Worm (Caenorhabditis elegans) whole organism, L1 larva: ENCODE data around the gene Y43F8C.9.
A peak's percentile ranks its signal among the peaks of the same experiment; 100 is the strongest.

Experiments used
- C04F5.9 ChIP-seq: sonication (generic microtip); optimal IDR thresholded peaks from 2 replicates; lab custom pipeline; 2016; ENCODE audit warnings: missing genetic modification characterization, missing compliant biosample characterization
- C16A3.4 ChIP-seq: fragments of 150-350 bp; optimal IDR thresholded peaks from 2 replicates; lab custom pipeline; 2014; ENCODE audit warnings: missing biosample characterization, missing genetic modification characterization
- C34B4.2 ChIP-seq: sonication (generic microtip); optimal IDR thresholded peaks from 2 replicates; lab custom pipeline; 2017; ENCODE audit warnings: mild to moderate bottlenecking, missing genetic modification characterization, missing compliant biosample characterization
- F16B12.6 ChIP-seq: fragments of 150-350 bp; optimal IDR thresholded peaks from 2 replicates; lab custom pipeline; 2014; ENCODE audit warnings: missing biosample characterization, missing genetic modification characterization
- Y116A8C.19 ChIP-seq: sonication (generic microtip); optimal IDR thresholded peaks from 2 replicates; lab custom pipeline; 2016; ENCODE audit warnings: missing compliant biosample characterization, missing genetic modification characterization, borderline replicate concordance
- aha-1 ChIP-seq: fragments of 150-350 bp; optimal IDR thresholded peaks from 2 replicates; lab custom pipeline; 2014; ENCODE audit warnings: missing biosample characterization, missing genetic modification characterization
- alr-1 ChIP-seq: fragments of 200-800 bp; sonication (Bioruptor generic); optimal IDR thresholded peaks from 2 replicates; lab custom pipeline; 2018; ENCODE audit warnings: borderline replicate concordance, mild to moderate bottlenecking, missing genetic modification characterization, missing compliant biosample characterization
- aly-2 ChIP-seq: fragments of 150-350 bp; optimal IDR thresholded peaks from 2 replicates; lab custom pipeline; 2014; ENCODE audit warnings: missing biosample characterization, missing genetic modification characterization
- ama-1 ChIP-seq: fragments of 150-350 bp; optimal IDR thresholded peaks from 2 replicates; lab custom pipeline; 2014
- ceh-8 ChIP-seq: fragments of 200-800 bp; sonication (Bioruptor generic); optimal IDR thresholded peaks from 2 replicates; lab custom pipeline; 2018; ENCODE audit warnings: mild to moderate bottlenecking, missing genetic modification characterization, moderate library complexity, missing compliant biosample characterization
- ceh-82 ChIP-seq, 3 experiments: fragments of 150-350 bp in 1 of 3; sonication (generic microtip) in 2 of 3; optimal IDR thresholded peaks; 2 replicates each; lab custom pipeline; 2014 to 2017; ENCODE audit warnings: missing biosample characterization in 3 of 3, missing genetic modification characterization in 3 of 3
- ceh-88 ChIP-seq: fragments of 200-800 bp; sonication (Bioruptor generic); IDR thresholded peaks from 2 replicates; pipeline ENCODE4 v1.3.6; 2022; ENCODE audit warnings: missing genetic modification characterization, missing compliant biosample characterization
- dpl-1 ChIP-seq, 3 experiments: fragments of 150-350 bp in 2 of 3; sonication (generic microtip) in 1 of 3; optimal IDR thresholded peaks; 2 replicates each; lab custom pipeline; 2014 to 2017; ENCODE audit warnings: missing biosample characterization in 3 of 3, missing genetic modification characterization in 3 of 3, missing genetic modification reagents in 3 of 3
- efl-1 ChIP-seq, 4 experiments: fragments of 150-350 bp; optimal IDR thresholded peaks in 3 of 4; peaks in 1 of 4; 1 replicate in 1 of 4; 2 replicates in 3 of 4; lab custom pipeline; 2014; ENCODE audit warnings: missing biosample characterization in 2 of 4, missing genetic modification characterization in 2 of 4, missing genetic modification reagents in 2 of 4
- egl-27 ChIP-seq, 2 experiments: fragments of 150-350 bp in 1 of 2; sonication (generic microtip); optimal IDR thresholded peaks; 3 replicates each; lab custom pipeline; 2017 to 2018; ENCODE audit warnings: missing biosample characterization in 2 of 2, missing genetic modification characterization in 2 of 2, missing genetic modification reagents in 2 of 2
- elt-2 ChIP-seq: sonication (generic microtip); optimal IDR thresholded peaks from 2 replicates; lab custom pipeline; 2016; ENCODE audit warnings: missing genetic modification characterization, mild to moderate bottlenecking, inconsistent platforms, missing compliant biosample characterization, missing genetic modification reagents
- ets-5 ChIP-seq: fragments of 200-800 bp; sonication (Bioruptor generic); IDR thresholded peaks from 2 replicates; pipeline ENCODE4 v1.3.6; 2022; ENCODE audit warnings: missing genetic modification characterization, missing compliant biosample characterization
- fkh-10 ChIP-seq: sonication (generic microtip); optimal IDR thresholded peaks from 2 replicates; lab custom pipeline; 2017; ENCODE audit warnings: missing biosample characterization, missing genetic modification reagents, missing genetic modification characterization
- hlh-4 ChIP-seq: sonication (generic microtip); optimal IDR thresholded peaks from 2 replicates; lab custom pipeline; 2016; ENCODE audit warnings: mild to moderate bottlenecking, missing genetic modification characterization, missing compliant biosample characterization
- isw-1 ChIP-seq: fragments of 200-800 bp; sonication (Bioruptor generic); IDR thresholded peaks from 2 replicates; pipeline ENCODE4 v1.3.6; 2022; ENCODE audit warnings: missing genetic modification characterization, missing compliant biosample characterization
- jun-1 ChIP-seq: fragments of 150-350 bp; optimal IDR thresholded peaks from 2 replicates; lab custom pipeline; 2014; ENCODE audit warnings: missing biosample characterization, missing genetic modification reagents, missing genetic modification characterization
- lin-13 ChIP-seq: fragments of 150-350 bp; optimal IDR thresholded peaks from 2 replicates; lab custom pipeline; 2014; ENCODE audit warnings: missing biosample characterization, missing genetic modification reagents, missing genetic modification characterization
- lin-15B ChIP-seq: fragments of 150-350 bp; sonication (generic microtip); optimal IDR thresholded peaks from 3 replicates; lab custom pipeline; 2014; ENCODE audit warnings: missing biosample characterization, missing genetic modification characterization
- lin-35 ChIP-seq, 2 experiments: fragments of 150-350 bp; optimal IDR thresholded peaks; 2 replicates each; lab custom pipeline; 2014; ENCODE audit warnings: missing biosample characterization in 2 of 2, missing genetic modification characterization in 2 of 2, missing genetic modification reagents in 2 of 2
- mep-1 ChIP-seq: fragments of 150-350 bp; optimal IDR thresholded peaks from 2 replicates; lab custom pipeline; 2014; ENCODE audit warnings: missing biosample characterization, missing genetic modification characterization
- nhr-11 ChIP-seq: fragments of 150-350 bp; optimal IDR thresholded peaks from 2 replicates; lab custom pipeline; 2014; ENCODE audit warnings: missing biosample characterization, missing genetic modification characterization
- nhr-20 ChIP-seq: sonication (generic microtip); optimal IDR thresholded peaks from 2 replicates; lab custom pipeline; 2016; ENCODE audit warnings: mild to moderate bottlenecking, missing genetic modification characterization, missing compliant biosample characterization
- nhr-237 ChIP-seq: fragments of 150-350 bp; optimal IDR thresholded peaks from 2 replicates; lab custom pipeline; 2014; ENCODE audit warnings: missing biosample characterization, missing genetic modification characterization
- nhr-47 ChIP-seq: sonication (generic microtip); optimal IDR thresholded peaks from 2 replicates; lab custom pipeline; 2016; ENCODE audit warnings: mild to moderate bottlenecking, missing genetic modification characterization, moderate library complexity, missing compliant biosample characterization
- nhr-77 ChIP-seq: fragments of 150-350 bp; optimal IDR thresholded peaks from 2 replicates; lab custom pipeline; 2014; ENCODE audit warnings: missing biosample characterization, missing genetic modification characterization
- rnt-1 ChIP-seq: sonication (generic microtip); optimal IDR thresholded peaks from 2 replicates; lab custom pipeline; 2016; ENCODE audit warnings: mild to moderate bottlenecking, missing genetic modification characterization, moderate library complexity, missing compliant biosample characterization
- skn-1 ChIP-seq: fragments of 150-350 bp; optimal IDR thresholded peaks from 2 replicates; lab custom pipeline; 2014; ENCODE audit warnings: missing biosample characterization, missing genetic modification characterization
- snpc-4 ChIP-seq: fragments of 150-350 bp; optimal IDR thresholded peaks from 2 replicates; lab custom pipeline; 2014; ENCODE audit warnings: missing biosample characterization, missing genetic modification characterization
- snu-23 ChIP-seq: sonication (generic microtip); optimal IDR thresholded peaks from 2 replicates; lab custom pipeline; 2016; ENCODE audit warnings: missing genetic modification characterization, missing compliant biosample characterization
- sox-4 ChIP-seq: sonication (generic microtip); optimal IDR thresholded peaks from 2 replicates; lab custom pipeline; 2016; ENCODE audit warnings: missing genetic modification characterization, missing compliant biosample characterization
- tlp-1 ChIP-seq: fragments of 150-350 bp; optimal IDR thresholded peaks from 2 replicates; lab custom pipeline; 2014; ENCODE audit warnings: missing biosample characterization, missing genetic modification characterization
- unc-130 ChIP-seq: fragments of 150-350 bp; optimal IDR thresholded peaks from 2 replicates; lab custom pipeline; 2017; ENCODE audit warnings: missing biosample characterization, missing genetic modification characterization, inconsistent platforms
- unc-30 ChIP-seq: sonication (generic microtip); optimal IDR thresholded peaks from 2 replicates; lab custom pipeline; 2017; ENCODE audit warnings: missing biosample characterization, missing genetic modification characterization
- unc-62 ChIP-seq: fragments of 150-350 bp; optimal IDR thresholded peaks from 2 replicates; lab custom pipeline; 2014; ENCODE audit warnings: missing biosample characterization, missing genetic modification reagents, missing genetic modification characterization
- unc-98 ChIP-seq: fragments of 200-800 bp; sonication (Bioruptor generic); IDR thresholded peaks from 2 replicates; pipeline ENCODE4 v1.3.6; 2022; ENCODE audit warnings: missing genetic modification characterization, missing compliant biosample characterization
- zag-1 ChIP-seq: fragments of 150-350 bp; optimal IDR thresholded peaks from 2 replicates; lab custom pipeline; 2014; ENCODE audit warnings: missing biosample characterization, missing genetic modification characterization
- zip-4 ChIP-seq: fragments of 200-800 bp; sonication (Bioruptor generic); optimal IDR thresholded peaks from 2 replicates; lab custom pipeline; 2018; ENCODE audit warnings: mild to moderate bottlenecking, missing genetic modification characterization, moderate library complexity, missing compliant biosample characterization
- ztf-4 ChIP-seq: fragments of 150-350 bp; optimal IDR thresholded peaks from 2 replicates; lab custom pipeline; 2014; ENCODE audit warnings: missing biosample characterization, missing genetic modification characterization

Gene Y43F8C.9

ce11 chrV:19670866-19671265 is 25.0 kb downstream of the Y43F8C.9 start:
- TF ChIP-seq Y116A8C.19 (no peak), elt-2 (tag; lab: Kevin White, UChicago) (no peak), nhr-20 (no peak), dpl-1 (GFP tag; optimal IDR thresholded peaks at IDR 0.05; lab: Kevin White, UChicago) (no peak), hlh-4 (tag; lab: Kevin White, UChicago) (no peak), ceh-82 (tag; optimal IDR thresholded peaks at IDR 0.05; lab: Kevin White, UChicago) (no peak), F16B12.6 (tag; lab: Kevin White, UChicago) (no peak), ama-1 (lab: Kevin White, UChicago) (no peak), aly-2 (no peak), C16A3.4 (no peak), ceh-88 (GFP tag; lab: Robert Waterston, UW) (no peak), jun-1 (tag; lab: Kevin White, UChicago) (no peak)
- TF ChIP-seq, all 84 proteins: peak for 0

ce11 chrV:19671816-19672215 is 25.9 kb downstream of the Y43F8C.9 start:
- TF ChIP-seq sox-4 (tag; lab: Kevin White, UChicago) (no peak), aha-1 (tag; lab: Kevin White, UChicago) (no peak), alr-1 (no peak), nhr-237 (tag; lab: Kevin White, UChicago) (no peak)

ce11 chrV:19672357-19672756 is 26.5 kb downstream of the Y43F8C.9 start:
- TF ChIP-seq nhr-47 (no peak), lin-15B (no peak), fkh-10 (GFP tag; lab: Kevin White, UChicago) (no peak), dpl-1 (GFP tag; optimal IDR thresholded peaks at IDR 0.05; lab: Kevin White, UChicago) (no peak), rnt-1 (no peak), mep-1 (tag; lab: Kevin White, UChicago) (no peak), isw-1 (no peak), ama-1 (lab: Kevin White, UChicago) (no peak), egl-27 (tag; optimal IDR thresholded peaks at IDR 0.05; lab: Kevin White, UChicago) (no peak), unc-62 (GFP tag; lab: Kevin White, UChicago) (no peak), ztf-4 (tag; lab: Kevin White, UChicago) (no peak), snpc-4 (tag; lab: Kevin White, UChicago) (no peak), zip-4 (no peak), nhr-237 (tag; lab: Kevin White, UChicago) (no peak), unc-98 (no peak), snu-23 (GFP tag; lab: Kevin White, UChicago) (no peak), nhr-11 (no peak), lin-13 (GFP tag; lab: Kevin White, UChicago) (no peak), elt-2 (tag; lab: Kevin White, UChicago) (peak; percentile 65), Y116A8C.19 (no peak), ceh-8 (GFP tag; lab: Kevin White, UChicago) (no peak), tlp-1 (tag; lab: Kevin White, UChicago) (no peak), ets-5 (no peak), skn-1 (tag; lab: Kevin White, UChicago) (peak; percentile 72), unc-30 (tag; lab: Kevin White, UChicago) (no peak), C16A3.4 (no peak), ceh-88 (GFP tag; lab: Robert Waterston, UW) (no peak), nhr-77 (no peak), C34B4.2 (tag; lab: Kevin White, UChicago) (no peak), zag-1 (tag; lab: Kevin White, UChicago) (no peak), lin-35 (GFP tag; optimal IDR thresholded peaks at IDR 0.05; lab: Kevin White, UChicago) (peak in 1 of 2 experiments; percentile 9), efl-1 (optimal IDR thresholded peaks at IDR 0.05; lab: Kevin White, UChicago) (no peak), efl-1 (GFP tag; optimal IDR thresholded peaks at IDR 0.05 in 1 of 2; lab: Kevin White, UChicago) (peak in 1 of 2 experiments; percentile 31), unc-130 (tag; lab: Kevin White, UChicago) (no peak), C04F5.9 (tag; lab: Kevin White, UChicago) (no peak)
